Fruit fly (Drosophila melanogaster) whole organism, embryonic: ENCODE data around the gene CG44040.

ENCODE experiments used
- Atf6 ChIP-seq: fragments of 200-800 bp; sonication (Bioruptor generic); IDR thresholded peaks from 2 replicates; pipeline ENCODE4 v1.3.6; 2022; ENCODE audit warnings: missing biosample characterization, missing genetic modification characterization
- Blimp-1 ChIP-seq: fragments of 200-800 bp; sonication (Bioruptor generic); optimal IDR thresholded peaks from 3 replicates; lab custom pipeline; 2018; ENCODE audit warnings: missing biosample characterization, missing genetic modification characterization, mild to moderate bottlenecking, moderate library complexity, missing genetic modification reagents
- C15 ChIP-seq: fragments of 200-800 bp; sonication (Bioruptor generic); IDR thresholded peaks from 3 replicates; pipeline ENCODE4 v1.3.6; 2022; ENCODE audit warnings: missing biosample characterization, missing genetic modification characterization
- CG10267 ChIP-seq: fragments of 200-800 bp; sonication (Bioruptor generic); optimal IDR thresholded peaks from 2 replicates; lab custom pipeline; 2018; ENCODE audit warnings: missing biosample characterization, mild to moderate bottlenecking, missing genetic modification characterization, moderate library complexity
- CG10543 ChIP-seq: fragments of 200-800 bp; sonication (Bioruptor generic); optimal IDR thresholded peaks from 3 replicates; lab custom pipeline; 2017; ENCODE audit warnings: missing biosample characterization, mild to moderate bottlenecking, missing genetic modification characterization, moderate library complexity
- CG11695 ChIP-seq: fragments of 200-800 bp; sonication (Bioruptor generic); IDR thresholded peaks from 3 replicates; pipeline ENCODE4 v1.3.6; 2022; ENCODE audit warnings: missing biosample characterization, missing genetic modification characterization
- CG15269 ChIP-seq: fragments of 200-800 bp; sonication (Bioruptor generic); optimal IDR thresholded peaks from 2 replicates; lab custom pipeline; 2018; ENCODE audit warnings: missing biosample characterization, mild to moderate bottlenecking, missing genetic modification characterization, moderate library complexity
- CG17612 ChIP-seq: fragments of 200-800 bp; sonication (Bioruptor generic); IDR thresholded peaks from 2 replicates; pipeline ENCODE4 v1.3.6; 2022; ENCODE audit warnings: missing biosample characterization, missing genetic modification characterization
- CG18619 ChIP-seq: fragments of 200-800 bp; sonication (Bioruptor generic); optimal IDR thresholded peaks from 3 replicates; lab custom pipeline; 2017; ENCODE audit warnings: missing biosample characterization, mild to moderate bottlenecking, missing genetic modification characterization
- CG32532 ChIP-seq: fragments of 200-800 bp; sonication (Bioruptor generic); IDR thresholded peaks from 2 replicates; pipeline ENCODE4 v1.3.6; 2022; ENCODE audit warnings: missing biosample characterization, missing genetic modification characterization
- CG3726 ChIP-seq: fragments of 200-800 bp; sonication (Bioruptor generic); IDR thresholded peaks from 3 replicates; pipeline ENCODE4, ENCODE4 v1.3.6; 2022; ENCODE audit warnings: missing biosample characterization, missing genetic modification characterization
- CG43689 ChIP-seq: fragments of 200-800 bp; sonication (Bioruptor generic); IDR thresholded peaks from 2 replicates; pipeline ENCODE4 v1.3.6; 2022; ENCODE audit warnings: missing biosample characterization, missing genetic modification characterization
- CG4424 ChIP-seq: fragments of 200-800 bp; sonication (Bioruptor generic); optimal IDR thresholded peaks from 3 replicates; lab custom pipeline; 2016; ENCODE audit warnings: missing biosample characterization, missing genetic modification characterization
- CG4707 ChIP-seq: fragments of 200-800 bp; sonication (Bioruptor generic); optimal IDR thresholded peaks from 2 replicates; lab custom pipeline; 2018; ENCODE audit warnings: missing biosample characterization, mild to moderate bottlenecking, missing genetic modification characterization, moderate library complexity
- CG6175 ChIP-seq: fragments of 200-800 bp; sonication (Bioruptor generic); IDR thresholded peaks from 3 replicates; pipeline ENCODE4 v1.3.6; 2022; ENCODE audit warnings: missing biosample characterization, missing genetic modification characterization
- CG6791 ChIP-seq: fragments of 200-800 bp; sonication (Bioruptor generic); IDR thresholded peaks from 3 replicates; pipeline ENCODE4 v1.3.6; 2022; ENCODE audit warnings: missing biosample characterization, missing genetic modification characterization; ENCODE audit not compliant: partially characterized antibody
- CG6813 ChIP-seq: fragments of 200-800 bp; sonication (Bioruptor generic); optimal IDR thresholded peaks from 2 replicates; lab custom pipeline; 2017; ENCODE audit warnings: missing biosample characterization, missing genetic modification characterization, mild to moderate bottlenecking, moderate library complexity, missing genetic modification reagents
- CG8359 ChIP-seq: fragments of 200-800 bp; sonication (Bioruptor generic); optimal IDR thresholded peaks from 2 replicates; lab custom pipeline; 2017; ENCODE audit warnings: missing biosample characterization, mild to moderate bottlenecking, missing genetic modification characterization, borderline replicate concordance
- CG8765 ChIP-seq: fragments of 200-800 bp; sonication (Bioruptor generic); IDR thresholded peaks from 2 replicates; pipeline ENCODE4 v1.3.6; 2022; ENCODE audit warnings: missing biosample characterization, missing genetic modification characterization
- Dll ChIP-seq: fragments of 200-800 bp; sonication (Bioruptor generic); IDR thresholded peaks from 4 replicates; pipeline ENCODE4 v1.3.6; 2022; ENCODE audit warnings: missing biosample characterization, missing genetic modification characterization; ENCODE audit not compliant: partially characterized antibody
- Ets65A ChIP-seq: fragments of 200-800 bp; sonication (Bioruptor generic); peaks from one replicate; lab custom pipeline; 2016; ENCODE audit warnings: missing biosample characterization, missing genetic modification characterization
- HLH3B ChIP-seq: fragments of 200-800 bp; sonication (Bioruptor generic); IDR thresholded peaks from 2 replicates; pipeline ENCODE4 v1.3.6; 2022; ENCODE audit warnings: missing biosample characterization, missing genetic modification characterization
- Med ChIP-seq: fragments of 200-800 bp; sonication (Bioruptor generic); peaks from one replicate; lab custom pipeline; 2016; ENCODE audit warnings: missing biosample characterization, missing genetic modification characterization, mild to moderate bottlenecking, inconsistent platforms, moderate library complexity
- Myb ChIP-seq: fragments of 200-800 bp; sonication (Bioruptor generic); optimal IDR thresholded peaks from 2 replicates; lab custom pipeline; 2016; ENCODE audit warnings: missing biosample characterization, missing genetic modification characterization
- Nf-YC ChIP-seq: fragments of 200-800 bp; optimal IDR thresholded peaks from 3 replicates; lab custom pipeline; 2019; ENCODE audit warnings: missing biosample characterization, mild to moderate bottlenecking, missing genetic modification characterization, moderate library complexity
- NfI ChIP-seq: fragments of 200-800 bp; sonication (Bioruptor generic); optimal IDR thresholded peaks from 3 replicates; lab custom pipeline; 2018; ENCODE audit warnings: missing biosample characterization, mild to moderate bottlenecking, missing genetic modification characterization, moderate library complexity
- Oli ChIP-seq: fragments of 200-800 bp; sonication (Bioruptor generic); optimal IDR thresholded peaks from 2 replicates; lab custom pipeline; 2018; ENCODE audit warnings: missing biosample characterization, mild to moderate bottlenecking, missing genetic modification characterization, moderate library complexity
- Optix ChIP-seq: fragments of 200-800 bp; sonication (Bioruptor generic); IDR thresholded peaks from 3 replicates; pipeline ENCODE4 v1.3.6; 2022; ENCODE audit warnings: missing biosample characterization, missing genetic modification characterization
- Rfx ChIP-seq: fragments of 200-800 bp; sonication (Bioruptor generic); IDR thresholded peaks from 2 replicates; pipeline ENCODE4 v1.3.6; 2022; ENCODE audit warnings: missing biosample characterization, missing genetic modification characterization
- ap ChIP-seq: fragments of 200-800 bp; sonication (Bioruptor generic); IDR thresholded peaks from 2 replicates; pipeline ENCODE4 v1.3.6; 2022; ENCODE audit warnings: missing biosample characterization, missing genetic modification characterization
- ase ChIP-seq: fragments of 200-800 bp; sonication (Bioruptor generic); IDR thresholded peaks from 3 replicates; pipeline ENCODE4 v1.3.6; 2022; ENCODE audit warnings: missing biosample characterization, missing genetic modification characterization
- chn ChIP-seq: fragments of 200-800 bp; sonication (Bioruptor generic); optimal IDR thresholded peaks from 2 replicates; lab custom pipeline; 2016; ENCODE audit warnings: missing biosample characterization, missing genetic modification characterization
- crp ChIP-seq, 2 experiments: fragments of 200-800 bp; sonication (Bioruptor generic); optimal IDR thresholded peaks; 2 replicates in 1 of 2; 3 replicates in 1 of 2; lab custom pipeline; 2017; ENCODE audit warnings: missing biosample characterization in 2 of 2, missing genetic modification characterization in 2 of 2, mild to moderate bottlenecking in 1 of 2, moderate library complexity in 1 of 2
- dan ChIP-seq: fragments of 200-800 bp; sonication (Bioruptor generic); IDR thresholded peaks from 2 replicates; pipeline ENCODE4 v1.3.6; 2022; ENCODE audit warnings: missing biosample characterization, missing genetic modification characterization
- ems ChIP-seq: fragments of 200-800 bp; sonication (Bioruptor generic); optimal IDR thresholded peaks from 3 replicates; lab custom pipeline; 2016; ENCODE audit warnings: missing biosample characterization, missing genetic modification characterization
- exex ChIP-seq: fragments of 200-800 bp; sonication (Bioruptor generic); optimal IDR thresholded peaks from 4 replicates; lab custom pipeline; 2018; ENCODE audit warnings: missing biosample characterization, mild to moderate bottlenecking, missing genetic modification characterization, moderate library complexity
- ftz-f1 ChIP-seq: fragments of 200-800 bp; sonication (Bioruptor generic); optimal IDR thresholded peaks from 2 replicates; lab custom pipeline; 2016; ENCODE audit warnings: missing biosample characterization, missing genetic modification characterization
- gem ChIP-seq: fragments of 200-800 bp; sonication (Bioruptor generic); optimal IDR thresholded peaks from 2 replicates; lab custom pipeline; 2019; ENCODE audit warnings: missing biosample characterization, mild to moderate bottlenecking, missing genetic modification characterization, moderate library complexity
- jumu ChIP-seq: fragments of 200-800 bp; sonication (Bioruptor generic); optimal IDR thresholded peaks from 3 replicates; lab custom pipeline; 2016; ENCODE audit warnings: missing biosample characterization, missing genetic modification characterization
- lbe ChIP-seq: fragments of 200-800 bp; sonication (Bioruptor generic); optimal IDR thresholded peaks from 2 replicates; lab custom pipeline; 2016; ENCODE audit warnings: missing biosample characterization, mild to moderate bottlenecking, missing genetic modification characterization
- luna ChIP-seq: fragments of 200-800 bp; sonication (Bioruptor generic); optimal IDR thresholded peaks from 2 replicates; lab custom pipeline; 2016; ENCODE audit warnings: missing biosample characterization, missing genetic modification characterization
- nmo ChIP-seq: fragments of 200-800 bp; sonication (Bioruptor generic); optimal IDR thresholded peaks from 2 replicates; lab custom pipeline; 2018; ENCODE audit warnings: missing biosample characterization, mild to moderate bottlenecking, missing genetic modification characterization, moderate library complexity
- otp ChIP-seq: fragments of 200-800 bp; sonication (Bioruptor generic); IDR thresholded peaks from 3 replicates; pipeline ENCODE4, ENCODE4 v1.3.6; 2022; ENCODE audit warnings: missing biosample characterization, missing genetic modification characterization
- pan ChIP-seq, 4 experiments: fragments of >200 bp in 3 of 4; fragments of 200-800 bp in 1 of 4; sonication (Bioruptor generic) in 1 of 4; optimal IDR thresholded peaks in 3 of 4; IDR thresholded peaks in 1 of 4; 2 replicates each; pipeline versions ENCODE4 v1.3.6 to Lab custom; 2017 to 2022; ENCODE audit warnings: missing biosample characterization in 2 of 4, missing genetic modification characterization in 2 of 4, mixed read lengths in 1 of 4
- psq ChIP-seq: fragments of 200-800 bp; sonication (Bioruptor generic); optimal IDR thresholded peaks from 2 replicates; lab custom pipeline; 2017; ENCODE audit warnings: missing biosample characterization, missing genetic modification characterization
- schlank ChIP-seq: fragments of 200-800 bp; sonication (Bioruptor generic); optimal IDR thresholded peaks from 2 replicates; lab custom pipeline; 2018; ENCODE audit warnings: missing biosample characterization, mild to moderate bottlenecking, missing genetic modification characterization
- sr ChIP-seq: fragments of 200-800 bp; sonication (Bioruptor generic); IDR thresholded peaks from 3 replicates; pipeline ENCODE4 v1.3.6; 2022; ENCODE audit warnings: missing biosample characterization, missing genetic modification characterization
- zfh1 ChIP-seq: fragments of 200-800 bp; sonication (Bioruptor generic); IDR thresholded peaks from 3 replicates; pipeline ENCODE4 v1.3.6; 2022; ENCODE audit warnings: missing biosample characterization, missing genetic modification characterization

The CG44040 gene

dm6 chr3R:15356645-15357431 is 36.7 kb downstream of the CG44040 start, which contains the start of the genes Atg4b and Hibch (continued):
- peak; percentile 78 for TF ChIP-seq HLH3B (GFP tag; lab: Robert Waterston, UW)
- TF ChIP-seq CG10543 (GFP tag; lab: Kevin White, UChicago): peak; percentile 96
- peak; percentile 87 for TF ChIP-seq Nf-YC (tag; lab: Kevin White, UChicago)
- no peak for TF ChIP-seq luna (GFP tag; lab: Kevin White, UChicago)
- TF ChIP-seq Oli (tag; lab: Kevin White, UChicago): peak; percentile 83
- peak; percentile 57 for TF ChIP-seq dan
- TF ChIP-seq CG4424 (GFP tag; lab: Kevin White, UChicago): peak; percentile 83
- peak; percentile 31 for TF ChIP-seq ems
- peak; percentile 87 for TF ChIP-seq exex (tag; lab: Kevin White, UChicago)
- peak; percentile 85 for TF ChIP-seq NfI (GFP tag; lab: Kevin White, UChicago)
- TF ChIP-seq CG10267 (tag; lab: Kevin White, UChicago): peak; percentile 81
- TF ChIP-seq sr (GFP tag; lab: Robert Waterston, UW): no peak
- peak; percentile 34 for TF ChIP-seq jumu (GFP tag; lab: Kevin White, UChicago)
- TF ChIP-seq psq (GFP tag; lab: Kevin White, UChicago): peak; percentile 20
- peak; percentile 70 for TF ChIP-seq Med
- no peak for TF ChIP-seq Optix
- peak; percentile 59; the same call in 1 of the 2 replicates for TF ChIP-seq CG43689 (GFP tag; lab: Robert Waterston, UW)
- peak; percentile 62; the same call in 2 of the 3 replicates for TF ChIP-seq zfh1 (GFP tag; lab: Robert Waterston, UW)
- peak; percentile 15 for TF ChIP-seq Myb (GFP tag; lab: Kevin White, UChicago)
- TF ChIP-seq CG6813 (GFP tag; lab: Kevin White, UChicago): peak; percentile 54
- TF ChIP-seq CG8765 (GFP tag; lab: Robert Waterston, UW): peak; percentile 59; the same call in 1 of the 2 replicates
- TF ChIP-seq CG15269 (tag; lab: Kevin White, UChicago): peak; percentile 85
- peak; percentile 66; the same call in 2 of the 3 replicates for TF ChIP-seq ase (GFP tag; lab: Robert Waterston, UW)
- TF ChIP-seq CG18619: peak; percentile 87
- TF ChIP-seq crp (GFP tag; optimal IDR thresholded peaks at IDR 0.05; lab: Kevin White, UChicago): peak; percentile 48 to 91
- 0 out of 3 replicates have a peak, but pooled peaks have one; percentile 18 for TF ChIP-seq C15 (GFP tag; lab: Robert Waterston, UW)
- TF ChIP-seq Atf6 (GFP tag; lab: Robert Waterston, UW): peak; percentile 83; the same call in 1 of the 2 replicates
- peak; percentile 60; the same call in 2 of the 3 replicates for TF ChIP-seq CG6175 (GFP tag; lab: Robert Waterston, UW)
- no peak; the same call in 1 of the 3 replicates for TF ChIP-seq CG11695 (GFP tag; lab: Robert Waterston, UW)
- TF ChIP-seq otp (GFP tag; lab: Robert Waterston, UW): no peak
- peak; percentile 69; the same call in 2 of the 3 replicates for TF ChIP-seq CG3726 (GFP tag; lab: Robert Waterston, UW)
- TF ChIP-seq chn (GFP tag; lab: Kevin White, UChicago): peak; percentile 61
- TF ChIP-seq Blimp-1 (GFP tag; lab: Kevin White, UChicago): peak; percentile 76
- peak; percentile 80 for TF ChIP-seq lbe
- TF ChIP-seq nmo (GFP tag; lab: Kevin White, UChicago): peak; percentile 79
- no peak for TF ChIP-seq CG4707 (GFP tag; lab: Kevin White, UChicago)
- peak; percentile 89 for TF ChIP-seq Rfx
- no peak for TF ChIP-seq CG6791
- peak; percentile 66; the same call in 1 of the 2 replicates for TF ChIP-seq CG17612 (GFP tag; lab: Robert Waterston, UW)
- TF ChIP-seq CG8359: peak; percentile 52
- TF ChIP-seq gem (tag; lab: Kevin White, UChicago): peak; percentile 92
- no peak for TF ChIP-seq pan (optimal IDR thresholded peaks at IDR 0.05; lab: Kevin White, UChicago)
- peak in 1 of 2 experiments; percentile 83 for TF ChIP-seq pan (GFP tag; optimal IDR thresholded peaks at IDR 0.05 in 1 of 2, IDR thresholded peaks at IDR 0.05 in 1 of 2)
- TF ChIP-seq Dll (GFP tag; lab: Robert Waterston, UW): no peak
- peak; percentile 89 for TF ChIP-seq Ets65A (GFP tag; lab: Kevin White, UChicago)
- TF ChIP-seq CG32532 (GFP tag; lab: Robert Waterston, UW): peak; percentile 86
- TF ChIP-seq ftz-f1 (GFP tag; lab: Kevin White, UChicago): no peak
- TF ChIP-seq schlank: peak; percentile 18
- peak; percentile 53; the same call in 1 of the 2 replicates for TF ChIP-seq ap (GFP tag; lab: Robert Waterston, UW)
